Fruit fly (Drosophila melanogaster) whole organism, pupa: ENCODE data around the gene robl37BC.

Experiments used
- CG10348 ChIP-seq: fragments of 200-800 bp; sonication (Bioruptor generic); IDR thresholded peaks from 2 replicates; pipeline ENCODE4 v1.3.6; 2022; ENCODE audit warnings: missing biosample characterization, missing genetic modification characterization
- CG14655 ChIP-seq: fragments of 200-800 bp; sonication (Bioruptor generic); optimal IDR thresholded peaks from 3 replicates; lab custom pipeline; 2017; ENCODE audit warnings: mild to moderate bottlenecking, missing biosample characterization, missing genetic modification reagents, missing genetic modification characterization
- CG15710 ChIP-seq: fragments of 200-800 bp; sonication (Bioruptor generic); optimal IDR thresholded peaks from 2 replicates; lab custom pipeline; 2018; ENCODE audit warnings: missing biosample characterization, mild to moderate bottlenecking, missing genetic modification characterization, moderate library complexity
- CG32121 ChIP-seq: fragments of 200-800 bp; sonication (Bioruptor generic); IDR thresholded peaks from 2 replicates; pipeline ENCODE4 v1.3.6; 2022; ENCODE audit warnings: missing biosample characterization, missing genetic modification characterization
- CG8159 ChIP-seq: fragments of 200-800 bp; sonication (Bioruptor generic); optimal IDR thresholded peaks from 3 replicates; lab custom pipeline; 2018; ENCODE audit warnings: missing biosample characterization, mild to moderate bottlenecking, missing genetic modification characterization, moderate library complexity
- CG9948 ChIP-seq: fragments of 200-800 bp; sonication (Bioruptor generic); optimal IDR thresholded peaks from 2 replicates; lab custom pipeline; 2018; ENCODE audit warnings: missing biosample characterization, mild to moderate bottlenecking, missing genetic modification characterization, moderate library complexity
- D1 ChIP-seq: fragments of 200-800 bp; sonication (Bioruptor generic); optimal IDR thresholded peaks from 2 replicates; lab custom pipeline; 2018; ENCODE audit warnings: missing biosample characterization, mild to moderate bottlenecking, missing genetic modification characterization, moderate library complexity
- EcR ChIP-seq: fragments of 200-800 bp; sonication (Bioruptor generic); optimal IDR thresholded peaks from 3 replicates; lab custom pipeline; 2019; ENCODE audit warnings: missing biosample characterization, missing genetic modification characterization, mild to moderate bottlenecking, moderate library complexity, missing genetic modification reagents
- Ets98B ChIP-seq: fragments of 200-800 bp; sonication (Bioruptor generic); IDR thresholded peaks from 2 replicates; pipeline ENCODE4 v1.3.6; 2022; ENCODE audit warnings: missing biosample characterization, missing genetic modification characterization
- Pif1B ChIP-seq: fragments of 200-800 bp; sonication (Bioruptor generic); optimal IDR thresholded peaks from 3 replicates; lab custom pipeline; 2016; ENCODE audit warnings: missing biosample characterization, missing genetic modification characterization
- Snoo ChIP-seq: fragments of 200-800 bp; sonication (Bioruptor generic); optimal IDR thresholded peaks from 3 replicates; lab custom pipeline; 2017; ENCODE audit warnings: missing biosample characterization, mild to moderate bottlenecking, missing genetic modification characterization, inconsistent platforms
- rn ChIP-seq: fragments of 200-800 bp; sonication (Bioruptor generic); IDR thresholded peaks from 2 replicates; pipeline ENCODE4 v1.3.6; 2022; ENCODE audit warnings: missing biosample characterization, missing genetic modification characterization

DNA sequence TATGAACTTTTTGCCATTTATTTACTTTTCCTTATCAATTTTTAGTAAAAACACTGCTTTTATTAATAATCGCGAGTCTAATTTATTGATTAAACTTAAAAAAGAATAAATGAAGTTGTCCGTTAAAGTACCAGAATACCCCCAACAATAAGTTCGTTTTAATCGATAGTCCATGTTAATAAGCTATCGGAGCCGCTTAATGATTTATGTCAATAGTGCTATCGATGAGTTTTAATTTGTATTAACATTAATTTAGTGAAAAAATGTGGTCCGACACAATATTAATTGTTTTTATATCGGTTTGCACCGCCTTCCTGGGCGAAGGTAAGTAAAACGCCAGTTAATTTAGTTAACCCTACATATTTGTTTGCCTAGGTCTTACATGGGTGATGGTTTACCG lies 38.2 kb downstream of the robl37BC start, which contains the start of gene CG10470:
- TF ChIP-seq CG14655, result no peak
- TF ChIP-seq D1 (tag; lab: Kevin White, UChicago), result no peak
- no peak for TF ChIP-seq CG15710
- TF ChIP-seq EcR (GFP tag; lab: Kevin White, UChicago), result no peak
- TF ChIP-seq Snoo, result no peak
- no peak for TF ChIP-seq Pif1B (GFP tag; lab: Kevin White, UChicago)
- no peak for TF ChIP-seq CG9948
- no peak for TF ChIP-seq CG10348 (GFP tag; lab: Robert Waterston, UW)
- no peak for TF ChIP-seq CG32121
- TF ChIP-seq rn (GFP tag; lab: Robert Waterston, UW), result no peak
- peak; percentile 4 for TF ChIP-seq CG8159 (tag; lab: Kevin White, UChicago)
- TF ChIP-seq Ets98B (GFP tag; lab: Robert Waterston, UW), result no peak; the same call in 1 of the 2 replicates
